Worm (Caenorhabditis elegans) whole organism, L4 larva: Measurements from ENCODE around the gene B0554.4.

Source experiments
- F10B5.3 ChIP-seq: sonication (generic microtip); optimal IDR thresholded peaks from 2 replicates; lab custom pipeline; 2016; ENCODE audit warnings: mild to moderate bottlenecking, missing genetic modification characterization, missing compliant biosample characterization
- F37D6.2 ChIP-seq: sonication (generic microtip); optimal IDR thresholded peaks from 2 replicates; lab custom pipeline; 2016; ENCODE audit warnings: mild to moderate bottlenecking, missing genetic modification characterization, missing compliant biosample characterization
- Y5F2A.4 ChIP-seq: fragments of 200-800 bp; sonication (Bioruptor generic); optimal IDR thresholded peaks from 2 replicates; lab custom pipeline; 2018; ENCODE audit warnings: mild to moderate bottlenecking, missing genetic modification characterization, missing compliant biosample characterization
- ZK337.2 ChIP-seq: fragments of 200-800 bp; sonication (Bioruptor generic); IDR thresholded peaks from 2 replicates; pipeline ENCODE4 v1.3.6; 2022; ENCODE audit warnings: missing genetic modification reagents, missing genetic modification characterization, missing compliant biosample characterization
- ceh-62 ChIP-seq: sonication (generic microtip); optimal IDR thresholded peaks from 2 replicates; lab custom pipeline; 2017; ENCODE audit warnings: missing biosample characterization, missing genetic modification characterization
- ces-1 ChIP-seq: fragments of 150-350 bp; sonication (generic microtip); optimal IDR thresholded peaks from 4 replicates; lab custom pipeline; 2014; ENCODE audit warnings: missing biosample characterization, missing genetic modification reagents, missing genetic modification characterization
- daf-16 ChIP-seq, 3 experiments: sonication (generic microtip); optimal IDR thresholded peaks; 2 replicates each; lab custom pipeline; 2016 to 2017; ENCODE audit warnings: missing genetic modification characterization in 3 of 3, missing genetic modification reagents in 3 of 3, mild to moderate bottlenecking in 2 of 3, missing compliant biosample characterization in 2 of 3, missing biosample characterization in 1 of 3, moderate library complexity in 1 of 3
- dmd-6 ChIP-seq: fragments of 200-800 bp; sonication (Bioruptor generic); IDR thresholded peaks from 2 replicates; pipeline ENCODE4 v1.3.6; 2022; ENCODE audit warnings: missing genetic modification reagents, missing genetic modification characterization, missing compliant biosample characterization
- fkh-10 ChIP-seq: fragments of 150-350 bp; optimal IDR thresholded peaks from 2 replicates; lab custom pipeline; 2014; ENCODE audit warnings: missing biosample characterization, missing genetic modification reagents, missing genetic modification characterization
- hif-1 ChIP-seq, 2 experiments: sonication (generic microtip); optimal IDR thresholded peaks; 2 replicates each; lab custom pipeline; 2016 to 2017; ENCODE audit warnings: missing compliant biosample characterization in 2 of 2, missing genetic modification characterization in 2 of 2, missing genetic modification reagents in 2 of 2, missing genotype in 2 of 2, mild to moderate bottlenecking in 1 of 2
- hlh-11 ChIP-seq: fragments of 200-800 bp; sonication (Bioruptor generic); optimal IDR thresholded peaks from 2 replicates; lab custom pipeline; 2018; ENCODE audit warnings: mild to moderate bottlenecking, missing genetic modification characterization, missing compliant biosample characterization
- jun-1 ChIP-seq: fragments of 150-350 bp; optimal IDR thresholded peaks from 2 replicates; lab custom pipeline; 2014; ENCODE audit warnings: missing biosample characterization, missing genetic modification reagents, missing genetic modification characterization
- lin-1 ChIP-seq: fragments of 200-800 bp; sonication (Bioruptor generic); IDR thresholded peaks from 2 replicates; pipeline ENCODE4 v1.3.6; 2022; ENCODE audit warnings: missing genetic modification reagents, missing genetic modification characterization, missing compliant biosample characterization
- lin-38 ChIP-seq: fragments of 200-800 bp; sonication (Bioruptor generic); IDR thresholded peaks from 2 replicates; pipeline ENCODE4 v1.3.6; 2022; ENCODE audit warnings: missing genetic modification reagents, missing genetic modification characterization, missing compliant biosample characterization
- madf-9 ChIP-seq: fragments of 200-800 bp; sonication (Bioruptor generic); conservative IDR thresholded peaks from 2 replicates; pipeline ENCODE4 v1.3.6; 2022; ENCODE audit warnings: missing genetic modification reagents, missing genetic modification characterization, missing compliant biosample characterization
- mep-1 ChIP-seq: fragments of 150-350 bp; sonication (generic microtip); optimal IDR thresholded peaks from 3 replicates; lab custom pipeline; 2014; ENCODE audit warnings: missing biosample characterization, missing genetic modification characterization
- mes-2 ChIP-seq: sonication (generic microtip); optimal IDR thresholded peaks from 2 replicates; lab custom pipeline; 2016; ENCODE audit warnings: missing genotype, mild to moderate bottlenecking, missing genetic modification characterization, missing compliant biosample characterization; ENCODE audit not compliant: poor library complexity, severe bottlenecking
- mxl-2 ChIP-seq: fragments of 200-800 bp; sonication (Bioruptor generic); conservative IDR thresholded peaks from 2 replicates; pipeline ENCODE4 v1.3.6; 2022; ENCODE audit warnings: missing genetic modification reagents, missing genetic modification characterization, missing compliant biosample characterization
- mxl-3 ChIP-seq: fragments of 200-800 bp; sonication (Bioruptor generic); optimal IDR thresholded peaks from 2 replicates; lab custom pipeline; 2018; ENCODE audit warnings: mild to moderate bottlenecking, missing genetic modification characterization, missing compliant biosample characterization
- nhr-10 ChIP-seq: fragments of 150-350 bp; optimal IDR thresholded peaks from 2 replicates; lab custom pipeline; 2014; ENCODE audit warnings: missing biosample characterization, missing genetic modification characterization
- nhr-111 ChIP-seq: fragments of 200-800 bp; sonication (Bioruptor generic); optimal IDR thresholded peaks from 2 replicates; lab custom pipeline; 2018; ENCODE audit warnings: mild to moderate bottlenecking, missing genetic modification characterization, missing compliant biosample characterization
- nhr-28 ChIP-seq: fragments of 150-350 bp; optimal IDR thresholded peaks from 2 replicates; lab custom pipeline; 2014; ENCODE audit warnings: missing biosample characterization, missing genetic modification characterization
- nhr-48 ChIP-seq: sonication (generic microtip); optimal IDR thresholded peaks from 2 replicates; lab custom pipeline; 2016; ENCODE audit warnings: mild to moderate bottlenecking, missing genetic modification characterization, missing compliant biosample characterization
- pqm-1 ChIP-seq: sonication (generic microtip); optimal IDR thresholded peaks from 2 replicates; lab custom pipeline; 2017; ENCODE audit warnings: missing biosample characterization, missing genetic modification characterization
- set-16 ChIP-seq: fragments of 200-800 bp; sonication (Bioruptor generic); IDR thresholded peaks from 2 replicates; pipeline ENCODE4 v1.3.6; 2022; ENCODE audit warnings: missing genetic modification reagents, missing genetic modification characterization, missing compliant biosample characterization
- spr-1 ChIP-seq: sonication (generic microtip); optimal IDR thresholded peaks from 2 replicates; lab custom pipeline; 2016; ENCODE audit warnings: mild to moderate bottlenecking, missing genetic modification characterization, missing compliant biosample characterization
- unc-62 ChIP-seq, 3 experiments: fragments of 150-350 bp in 1 of 3; sonication (generic microtip); optimal IDR thresholded peaks in 2 of 3; peaks in 1 of 3; 1 replicate in 1 of 3; 2 replicates in 2 of 3; lab custom pipeline; 2014 to 2017; ENCODE audit warnings: missing biosample characterization in 3 of 3, missing genetic modification characterization in 3 of 3, missing genetic modification reagents in 3 of 3, missing genotype in 1 of 3
- vab-7 ChIP-seq: fragments of 200-800 bp; sonication (Bioruptor generic); IDR thresholded peaks from 2 replicates; pipeline ENCODE4 v1.3.6; 2022; ENCODE audit warnings: missing genetic modification reagents, missing genetic modification characterization, missing compliant biosample characterization
- zip-11 ChIP-seq: fragments of 200-800 bp; sonication (Bioruptor generic); IDR thresholded peaks from 2 replicates; pipeline ENCODE4 v1.3.6; 2022; ENCODE audit warnings: missing genetic modification characterization, missing compliant biosample characterization
- ztf-7 ChIP-seq: fragments of 150-350 bp; optimal IDR thresholded peaks from 2 replicates; lab custom pipeline; 2014; ENCODE audit warnings: missing biosample characterization, missing genetic modification characterization

The B0554.4 gene

ce11 chrV:417656-418353, 11.1 kb upstream of the B0554.4 start, which contains the start of gene irg-8:
TSS of gene irg-8 (minus strand) at chrV:417706.
- no peak for TF ChIP-seq lin-38 (GFP tag; lab: Robert Waterston, UW)
- TF ChIP-seq nhr-48 (tag; lab: Kevin White, UChicago), result peak; percentile 38
- TF ChIP-seq F37D6.2, result no peak
- no peak for TF ChIP-seq Y5F2A.4
- TF ChIP-seq ces-1, result no peak
- TF ChIP-seq nhr-28 (tag; lab: Kevin White, UChicago), result peak; percentile 33
- TF ChIP-seq nhr-10 (tag; lab: Kevin White, UChicago), result no peak
- TF ChIP-seq hlh-11 (tag; lab: Kevin White, UChicago), result peak; percentile 46
- no peak for TF ChIP-seq vab-7 (GFP tag; lab: Robert Waterston, UW)
- no peak for TF ChIP-seq daf-16 (GFP tag; optimal IDR thresholded peaks at IDR 0.05; lab: Kevin White, UChicago)
- TF ChIP-seq daf-16 (tag; optimal IDR thresholded peaks at IDR 0.05; lab: Kevin White, UChicago), result peak; percentile 10
- no peak for TF ChIP-seq madf-9 (GFP tag; lab: Robert Waterston, UW)
- 0 out of 2 replicates have a peak, but pooled peaks have one; percentile 51 for TF ChIP-seq mxl-2
- TF ChIP-seq F10B5.3 (tag; lab: Kevin White, UChicago), result no peak
- TF ChIP-seq pqm-1 (tag; lab: Kevin White, UChicago), result peak; percentile 17
- no peak for TF ChIP-seq lin-1 (GFP tag; lab: Robert Waterston, UW)
- TF ChIP-seq ZK337.2 (GFP tag; lab: Robert Waterston, UW), result no peak
- no peak for TF ChIP-seq nhr-111 (GFP tag; lab: Kevin White, UChicago)
- no peak for TF ChIP-seq ztf-7 (tag; lab: Kevin White, UChicago)
- no peak for TF ChIP-seq spr-1 (tag; lab: Kevin White, UChicago)
- TF ChIP-seq jun-1 (tag; lab: Kevin White, UChicago), result no peak
- TF ChIP-seq set-16 (GFP tag; lab: Robert Waterston, UW), result no peak
- TF ChIP-seq ceh-62, result no peak
- TF ChIP-seq unc-62 (GFP tag; optimal IDR thresholded peaks at IDR 0.05 in 1 of 2; lab: Kevin White, UChicago), result peak in 1 of 2 experiments; percentile 78
- TF ChIP-seq unc-62 (tag; optimal IDR thresholded peaks at IDR 0.05; lab: Kevin White, UChicago), result no peak
- no peak for TF ChIP-seq mep-1 (tag; lab: Kevin White, UChicago)
- no peak for TF ChIP-seq mxl-3 (GFP tag; lab: Kevin White, UChicago)
- peak; percentile 90 for TF ChIP-seq dmd-6

ce11 chrV:418432-418831, 10.5 kb upstream of the B0554.4 start, which contains the start of gene Y39D8A.1:
TSS of gene Y39D8A.1 (plus strand) at chrV:418732.
- TF ChIP-seq daf-16 (GFP tag; optimal IDR thresholded peaks at IDR 0.05; lab: Kevin White, UChicago), result no peak
- peak; percentile 30 for TF ChIP-seq daf-16 (tag; optimal IDR thresholded peaks at IDR 0.05; lab: Kevin White, UChicago)
- TF ChIP-seq fkh-10, result no peak

ce11 chrV:422133-422532, 6.8 kb upstream of the B0554.4 start, which contains the start of gene dod-20:
TSS of gene dod-20 (plus strand) at chrV:422433.
- TF ChIP-seq hlh-11 (tag; lab: Kevin White, UChicago) (no peak), pqm-1 (tag; lab: Kevin White, UChicago) (peak; percentile 20)

ce11 chrV:424140-424539, 4.8 kb upstream of the B0554.4 start, which contains the start of gene B0554.5:
TSS of gene B0554.5 (plus strand) at chrV:424440.
- TF ChIP-seq hif-1 (tag; optimal IDR thresholded peaks at IDR 0.05; lab: Kevin White, UChicago) (no peak), zip-11 (no peak)

DNA sequence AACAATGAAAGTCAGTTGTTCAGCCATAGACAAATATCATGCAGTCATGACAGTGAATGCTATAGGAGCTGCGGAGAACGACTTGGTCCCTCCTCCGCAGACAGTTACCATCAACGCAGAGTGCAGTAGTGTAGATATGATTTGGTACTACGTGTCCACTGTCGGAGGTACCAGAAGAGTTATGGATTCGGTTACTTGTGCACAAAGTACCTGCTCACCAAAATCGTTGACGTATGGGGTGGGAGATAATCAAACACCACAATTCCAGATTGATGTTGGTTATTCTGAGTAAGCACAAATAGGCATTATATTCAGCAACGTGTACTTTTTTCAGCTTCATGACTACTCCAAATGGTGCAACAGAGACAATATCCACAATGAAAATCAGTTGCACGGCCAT, 4.0 kb downstream of the B0554.4 start:
- no peak for TF ChIP-seq mes-2 (tag; lab: Kevin White, UChicago)
- peak in 1 of 2 experiments; percentile 94 for TF ChIP-seq unc-62 (GFP tag; optimal IDR thresholded peaks at IDR 0.05 in 1 of 2; lab: Kevin White, UChicago)
- TF ChIP-seq unc-62 (tag; optimal IDR thresholded peaks at IDR 0.05; lab: Kevin White, UChicago), result no peak
